Worm (Caenorhabditis elegans): ENCODE results near the gene C16C10.9.

ce11 chrIII:4178564-4178963 is 21.4 kb upstream of the C16C10.9 start, which contains the start of gene C16C10.2:
- no peak for TF ChIP-seq W03F9.2 (tag; optimal IDR thresholded peaks at IDR 0.05)
- no peak for TF ChIP-seq dao-5 (tag; optimal IDR thresholded peaks at IDR 0.05)

All from whole organism, L4/young adult.